Fruit fly (Drosophila melanogaster): Measurements from ENCODE around the gene MTA1-like.

Gene MTA1-like

DNA sequence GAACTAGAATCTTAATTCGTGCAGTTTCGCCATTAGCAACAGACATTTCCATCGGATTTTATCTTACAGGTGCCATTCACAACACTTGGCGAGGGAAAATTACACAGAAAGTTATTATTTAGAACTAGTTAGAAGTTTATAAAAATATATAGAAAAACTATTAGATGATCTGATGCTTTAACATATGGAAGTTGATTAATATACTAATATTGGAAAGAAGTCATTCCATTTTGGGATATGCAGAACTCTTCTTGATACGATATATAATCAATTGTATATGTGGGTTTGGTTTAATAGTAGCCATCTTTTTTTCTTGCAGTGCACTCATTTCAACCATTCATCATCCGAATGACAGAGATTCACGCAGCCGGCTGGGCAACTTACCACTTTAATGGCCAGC is 33.7 kb upstream of the MTA1-like start (continued):
- TF ChIP-seq ss (GFP tag; optimal IDR thresholded peaks at IDR 0.05): no peak
- no peak for TF ChIP-seq fkh (GFP tag; optimal IDR thresholded peaks at IDR 0.05)
- no peak for TF ChIP-seq CG6792 (GFP tag; optimal IDR thresholded peaks at IDR 0.05)
- peak; percentile 47 for TF ChIP-seq Hr4 (GFP tag; optimal IDR thresholded peaks at IDR 0.05)
- TF ChIP-seq Hr39 (GFP tag; optimal IDR thresholded peaks at IDR 0.05): no peak
- no peak for TF ChIP-seq Smox (GFP tag; optimal IDR thresholded peaks at IDR 0.05)
- no peak for TF ChIP-seq Sox14 (GFP tag; optimal IDR thresholded peaks at IDR 0.05)
- TF ChIP-seq CG8119 (GFP tag; IDR thresholded peaks at IDR 0.05): peak; percentile 30; the same call in 1 of the 3 replicates
- TF ChIP-seq CG6163 (GFP tag; IDR thresholded peaks at IDR 0.05): no peak

DNA sequence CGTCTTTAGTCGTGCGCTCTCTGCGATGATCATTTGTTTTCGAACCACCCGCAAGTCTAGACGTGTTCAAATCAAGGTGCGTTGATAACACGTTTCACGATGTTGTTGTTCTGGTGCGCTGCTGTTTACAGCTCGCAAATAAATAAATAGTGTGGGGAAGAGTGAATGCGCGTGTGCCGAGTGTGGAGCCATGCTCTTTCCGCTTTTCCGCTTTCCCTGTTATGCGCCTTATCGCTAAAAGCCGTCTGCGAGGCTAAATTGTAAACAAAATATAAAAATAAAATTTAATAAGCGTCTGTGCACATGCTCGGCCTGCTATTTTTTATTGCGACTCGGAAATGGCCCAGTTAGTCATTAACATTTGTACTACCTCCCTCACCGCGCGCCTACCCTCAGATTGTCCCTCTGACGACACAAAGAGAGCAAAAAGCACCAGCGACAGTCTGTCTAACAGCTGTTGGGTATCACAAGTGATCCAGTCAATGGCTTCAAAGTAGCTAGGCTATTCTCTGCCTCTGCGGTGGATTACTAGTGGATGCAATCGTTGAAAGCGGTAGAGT is 24.2 kb upstream of the MTA1-like start:
- TF ChIP-seq Eip93F (GFP tag; optimal IDR thresholded peaks at IDR 0.05): peak; percentile 13
- no peak for TF ChIP-seq Blimp-1 (GFP tag; optimal IDR thresholded peaks at IDR 0.05)
- TF ChIP-seq spab (GFP tag; optimal IDR thresholded peaks at IDR 0.05): no peak
- no peak for TF ChIP-seq cyc (GFP tag; optimal IDR thresholded peaks at IDR 0.05)
- TF ChIP-seq eg (GFP tag; IDR thresholded peaks at IDR 0.05): peak; percentile 43; the same call in 1 of the 3 replicates
- no peak for TF ChIP-seq Gug (GFP tag; IDR thresholded peaks at IDR 0.05)
- TF ChIP-seq CG7368 (GFP tag; optimal IDR thresholded peaks at IDR 0.05): no peak
- peak; percentile 19 for TF ChIP-seq Eip75B (GFP tag; optimal IDR thresholded peaks at IDR 0.05)
- TF ChIP-seq Ets96B (tag; optimal IDR thresholded peaks at IDR 0.05): no peak
- TF ChIP-seq dac (GFP tag; optimal IDR thresholded peaks at IDR 0.05): no peak
- TF ChIP-seq CG6163 (GFP tag; IDR thresholded peaks at IDR 0.05): peak; percentile 60; the same call in 1 of the 3 replicates
- no peak for TF ChIP-seq salr (GFP tag; optimal IDR thresholded peaks at IDR 0.05)
- TF ChIP-seq CG34406 (GFP tag; optimal IDR thresholded peaks at IDR 0.05): no peak
- no peak for TF ChIP-seq CG9139 (GFP tag; optimal IDR thresholded peaks at IDR 0.05)
- TF ChIP-seq CG8632 (GFP tag; optimal IDR thresholded peaks at IDR 0.05): peak; percentile 20
- TF ChIP-seq OdsH (GFP tag; optimal IDR thresholded peaks at IDR 0.05): no peak
- no peak for TF ChIP-seq Sox15 (GFP tag; optimal IDR thresholded peaks at IDR 0.05)
- peak; percentile 42; the same call in 1 of the 2 replicates for TF ChIP-seq CG15336 (GFP tag; IDR thresholded peaks at IDR 0.05)
- no peak for TF ChIP-seq pdm3 (GFP tag; optimal IDR thresholded peaks at IDR 0.05)
- no peak for TF ChIP-seq dsx (GFP tag; optimal IDR thresholded peaks at IDR 0.05; ENCODE audit: poor library complexity, severe bottlenecking)
- peak; percentile 8 for TF ChIP-seq topi (GFP tag; optimal IDR thresholded peaks at IDR 0.05)
- TF ChIP-seq svp (GFP tag): no peak
- no peak for TF ChIP-seq CG4318 (GFP tag; optimal IDR thresholded peaks at IDR 0.05)
- TF ChIP-seq CG8119 (GFP tag; IDR thresholded peaks at IDR 0.05): 0 out of 3 replicates have a peak, but pooled peaks have one; percentile 17
- peak; percentile 88 for TF ChIP-seq Eip78C (GFP tag)
- TF ChIP-seq CG6792 (GFP tag; optimal IDR thresholded peaks at IDR 0.05): no peak
- peak; percentile 52 for TF ChIP-seq Sox14 (GFP tag; optimal IDR thresholded peaks at IDR 0.05)
- peak; percentile 35 for TF ChIP-seq fd85E (GFP tag; optimal IDR thresholded peaks at IDR 0.05)
- TF ChIP-seq CG3919 (GFP tag; optimal IDR thresholded peaks at IDR 0.05): no peak
- peak; percentile 44 for TF ChIP-seq CG6276 (GFP tag; optimal IDR thresholded peaks at IDR 0.05)
- peak; percentile 70 for TF ChIP-seq CG16779 (tag; optimal IDR thresholded peaks at IDR 0.05)
- no peak for TF ChIP-seq achi (GFP tag; optimal IDR thresholded peaks at IDR 0.05)
- TF ChIP-seq Met (GFP tag; optimal IDR thresholded peaks at IDR 0.05): no peak
- no peak for TF ChIP-seq esn (GFP tag; optimal IDR thresholded peaks at IDR 0.05)
- peak; percentile 100 for TF ChIP-seq fkh (GFP tag; optimal IDR thresholded peaks at IDR 0.05)
- no peak for TF ChIP-seq CG6808 (GFP tag; optimal IDR thresholded peaks at IDR 0.05)
- TF ChIP-seq net (GFP tag; optimal IDR thresholded peaks at IDR 0.05): peak; percentile 47
- no peak for TF ChIP-seq CG32006 (GFP tag; optimal IDR thresholded peaks at IDR 0.05)

Measured in whole organism, prepupa.